Worm (Caenorhabditis elegans) whole organism, young adult: ENCODE results near the gene dolk-1.
A peak's percentile ranks its signal among the peaks of the same experiment; 100 is the strongest.

Experiments
- B0019.2 ChIP-seq: fragments of 200-800 bp; sonication (Bioruptor generic); conservative IDR thresholded peaks from 2 replicates; pipeline ENCODE4 v1.3.6; 2022; ENCODE audit warnings: missing genetic modification reagents, missing genetic modification characterization, missing compliant biosample characterization
- B0035.1 ChIP-seq: sonication (generic microtip); optimal IDR thresholded peaks from 2 replicates; lab custom pipeline; 2016; ENCODE audit warnings: missing genetic modification characterization, mild to moderate bottlenecking, missing compliant biosample characterization, missing genotype, missing genetic modification reagents
- C17E4.6 ChIP-seq: fragments of 200-800 bp; sonication (Bioruptor generic); IDR thresholded peaks from 2 replicates; pipeline ENCODE4 v1.3.6; 2022; ENCODE audit warnings: missing genetic modification reagents, missing genetic modification characterization, missing compliant biosample characterization
- F33H1.4 ChIP-seq: fragments of 200-800 bp; sonication (Bioruptor generic); IDR thresholded peaks from 2 replicates; pipeline ENCODE4 v1.3.6; 2022; ENCODE audit warnings: missing genetic modification reagents, missing genetic modification characterization, missing compliant biosample characterization
- F37B4.10 ChIP-seq: fragments of 200-800 bp; sonication (Bioruptor generic); IDR thresholded peaks from 2 replicates; pipeline ENCODE4 v1.3.6; 2022; ENCODE audit warnings: missing genetic modification characterization, missing compliant biosample characterization
- F39B2.1 ChIP-seq: fragments of 200-800 bp; sonication (Bioruptor generic); IDR thresholded peaks from 2 replicates; pipeline ENCODE4 v1.3.6; 2022; ENCODE audit warnings: missing genetic modification reagents, missing genetic modification characterization, missing compliant biosample characterization
- F49E8.2 ChIP-seq: sonication (generic microtip); optimal IDR thresholded peaks from 3 replicates; lab custom pipeline; 2017; ENCODE audit warnings: missing genetic modification characterization, mild to moderate bottlenecking, missing compliant biosample characterization, antibody characterized with exemption, moderate library complexity; ENCODE audit not compliant: insufficient read depth
- F52B5.7 ChIP-seq: sonication (generic microtip); optimal IDR thresholded peaks from 2 replicates; lab custom pipeline; 2016; ENCODE audit warnings: mild to moderate bottlenecking, missing genetic modification characterization, missing compliant biosample characterization
- F55B11.4 ChIP-seq: sonication (generic microtip); optimal IDR thresholded peaks from 2 replicates; lab custom pipeline; 2016; ENCODE audit warnings: missing compliant biosample characterization, missing genetic modification characterization, borderline replicate concordance; ENCODE audit not compliant: insufficient read depth
- K11D2.4 ChIP-seq: fragments of 200-800 bp; sonication (Bioruptor generic); IDR thresholded peaks from 2 replicates; pipeline ENCODE4 v1.3.6; 2022; ENCODE audit warnings: missing genetic modification reagents, missing genetic modification characterization, missing compliant biosample characterization
- T07F8.4 ChIP-seq: sonication (generic microtip); optimal IDR thresholded peaks from 2 replicates; lab custom pipeline; 2016; ENCODE audit warnings: mild to moderate bottlenecking, missing genetic modification characterization, moderate library complexity, missing compliant biosample characterization
- T26A5.8 ChIP-seq: sonication (generic microtip); optimal IDR thresholded peaks from 2 replicates; lab custom pipeline; 2016; ENCODE audit warnings: missing genetic modification characterization, missing compliant biosample characterization
- Y53G8AR.9 ChIP-seq: fragments of 200-800 bp; sonication (Bioruptor generic); conservative IDR thresholded peaks from 2 replicates; pipeline ENCODE4 v1.3.6; 2022; ENCODE audit warnings: missing genetic modification reagents, missing genetic modification characterization, missing compliant biosample characterization
- Y56A3A.18 ChIP-seq: fragments of 200-800 bp; sonication (Bioruptor generic); IDR thresholded peaks from 2 replicates; pipeline ENCODE4 v1.3.6; 2022; ENCODE audit warnings: missing genetic modification reagents, missing genetic modification characterization, missing compliant biosample characterization
- ZK185.1 ChIP-seq: sonication (generic microtip); optimal IDR thresholded peaks from 2 replicates; lab custom pipeline; 2016; ENCODE audit warnings: mild to moderate bottlenecking, missing genetic modification characterization, missing compliant biosample characterization; ENCODE audit not compliant: poor library complexity, severe bottlenecking
- akir-1 ChIP-seq: fragments of 200-800 bp; sonication (Bioruptor generic); optimal IDR thresholded peaks from 2 replicates; lab custom pipeline; 2018; ENCODE audit warnings: mild to moderate bottlenecking, missing genetic modification characterization, moderate library complexity, missing compliant biosample characterization
- aptf-3 ChIP-seq: fragments of 200-800 bp; sonication (Bioruptor generic); IDR thresholded peaks from 2 replicates; pipeline ENCODE4 v1.3.6; 2022; ENCODE audit warnings: missing genetic modification characterization, missing compliant biosample characterization
- athp-1 ChIP-seq: sonication (generic microtip); optimal IDR thresholded peaks from 2 replicates; lab custom pipeline; 2017; ENCODE audit warnings: mild to moderate bottlenecking, missing genetic modification characterization, missing compliant biosample characterization
- ceh-40 ChIP-seq: fragments of 200-800 bp; sonication (Bioruptor generic); IDR thresholded peaks from 2 replicates; pipeline ENCODE4 v1.3.6; 2022; ENCODE audit warnings: missing genetic modification characterization, missing compliant biosample characterization
- chd-7 ChIP-seq: sonication (generic microtip); optimal IDR thresholded peaks from 2 replicates; lab custom pipeline; 2016; ENCODE audit warnings: mild to moderate bottlenecking, missing genetic modification characterization, moderate library complexity, missing compliant biosample characterization
- die-1 ChIP-seq: sonication (generic microtip); optimal IDR thresholded peaks from 2 replicates; lab custom pipeline; 2016; ENCODE audit warnings: missing genotype, mild to moderate bottlenecking, missing genetic modification characterization, missing compliant biosample characterization
- egl-18 ChIP-seq: fragments of 200-800 bp; sonication (Bioruptor generic); IDR thresholded peaks from 2 replicates; pipeline ENCODE4 v1.3.6; 2022; ENCODE audit warnings: missing genetic modification reagents, missing genetic modification characterization, missing compliant biosample characterization
- ets-4 ChIP-seq: fragments of 200-800 bp; sonication (Bioruptor generic); optimal IDR thresholded peaks from 2 replicates; lab custom pipeline; 2018; ENCODE audit warnings: mild to moderate bottlenecking, missing genetic modification characterization, missing compliant biosample characterization
- fkh-3 ChIP-seq: sonication (generic microtip); optimal IDR thresholded peaks from 2 replicates; lab custom pipeline; 2016; ENCODE audit warnings: mild to moderate bottlenecking, missing genetic modification characterization, missing compliant biosample characterization
- gei-17 ChIP-seq: fragments of 200-800 bp; sonication (Bioruptor generic); optimal IDR thresholded peaks from 2 replicates; lab custom pipeline; 2018; ENCODE audit warnings: mild to moderate bottlenecking, missing genetic modification characterization, missing compliant biosample characterization
- hmg-1.2 ChIP-seq: fragments of 200-800 bp; sonication (Bioruptor generic); IDR thresholded peaks from 2 replicates; pipeline ENCODE4 v1.3.6; 2022; ENCODE audit warnings: missing genetic modification reagents, missing genetic modification characterization, missing compliant biosample characterization
- let-526 ChIP-seq: fragments of 200-800 bp; sonication (Bioruptor generic); IDR thresholded peaks from 2 replicates; pipeline ENCODE4 v1.3.6; 2022; ENCODE audit warnings: missing genetic modification reagents, missing genetic modification characterization, missing compliant biosample characterization
- lin-26 ChIP-seq: fragments of 200-800 bp; sonication (Bioruptor generic); IDR thresholded peaks from 2 replicates; pipeline ENCODE4 v1.3.6; 2022; ENCODE audit warnings: missing genetic modification reagents, missing genetic modification characterization, missing compliant biosample characterization
- lin-54 ChIP-seq: fragments of 200-800 bp; sonication (Bioruptor generic); optimal IDR thresholded peaks from 2 replicates; lab custom pipeline; 2018; ENCODE audit warnings: mild to moderate bottlenecking, missing genetic modification characterization, missing compliant biosample characterization
- lsl-1 ChIP-seq: fragments of 200-800 bp; sonication (Bioruptor generic); optimal IDR thresholded peaks from 2 replicates; lab custom pipeline; 2018; ENCODE audit warnings: mild to moderate bottlenecking, missing genetic modification characterization, moderate library complexity, missing compliant biosample characterization
- madf-10 ChIP-seq: sonication (generic microtip); optimal IDR thresholded peaks from 2 replicates; lab custom pipeline; 2016; ENCODE audit warnings: mild to moderate bottlenecking, missing genetic modification characterization, missing compliant biosample characterization
- mel-28 ChIP-seq: sonication (generic microtip); optimal IDR thresholded peaks from 2 replicates; lab custom pipeline; 2016; ENCODE audit warnings: borderline replicate concordance, mild to moderate bottlenecking, missing genetic modification characterization, missing compliant biosample characterization
- mes-4 ChIP-seq: sonication (generic microtip); optimal IDR thresholded peaks from 2 replicates; lab custom pipeline; 2016; ENCODE audit warnings: missing genotype, missing genetic modification characterization, missing compliant biosample characterization
- mxl-1 ChIP-seq: sonication (generic microtip); optimal IDR thresholded peaks from 2 replicates; lab custom pipeline; 2016; ENCODE audit warnings: missing genetic modification characterization, missing compliant biosample characterization
- nfya-1 ChIP-seq: sonication (generic microtip); optimal IDR thresholded peaks from 2 replicates; lab custom pipeline; 2017; ENCODE audit warnings: antibody characterized with exemption, missing compliant biosample characterization, missing genetic modification characterization, borderline replicate concordance; ENCODE audit not compliant: insufficient read depth
- nhr-179 ChIP-seq: sonication (generic microtip); optimal IDR thresholded peaks from 2 replicates; lab custom pipeline; 2016; ENCODE audit warnings: mild to moderate bottlenecking, missing genetic modification characterization, missing compliant biosample characterization
- nhr-80 ChIP-seq: sonication (generic microtip); optimal IDR thresholded peaks from 2 replicates; lab custom pipeline; 2016; ENCODE audit warnings: missing genetic modification characterization, missing compliant biosample characterization
- rcor-1 ChIP-seq: fragments of 200-800 bp; sonication (Bioruptor generic); IDR thresholded peaks from 2 replicates; pipeline ENCODE4 v1.3.6; 2022; ENCODE audit warnings: missing genetic modification reagents, missing genetic modification characterization, missing compliant biosample characterization
- snpc-1.3 ChIP-seq: sonication (generic microtip); optimal IDR thresholded peaks from 2 replicates; lab custom pipeline; 2017; ENCODE audit warnings: missing genetic modification characterization, mild to moderate bottlenecking, missing compliant biosample characterization, antibody characterized with exemption, moderate library complexity, missing genotype, missing genetic modification reagents; ENCODE audit not compliant: insufficient read depth
- snpc-3.4 ChIP-seq: sonication (generic microtip); optimal IDR thresholded peaks from 2 replicates; lab custom pipeline; 2017; ENCODE audit warnings: missing genetic modification characterization, mild to moderate bottlenecking, missing compliant biosample characterization, antibody characterized with exemption, moderate library complexity, missing genotype, missing genetic modification reagents
- somi-1 ChIP-seq: fragments of 200-800 bp; sonication (Bioruptor generic); optimal IDR thresholded peaks from 2 replicates; lab custom pipeline; 2018; ENCODE audit warnings: mild to moderate bottlenecking, missing genetic modification characterization, missing compliant biosample characterization
- tbx-9 ChIP-seq: sonication (generic microtip); optimal IDR thresholded peaks from 2 replicates; lab custom pipeline; 2016; ENCODE audit warnings: borderline replicate concordance, missing genetic modification characterization, inconsistent platforms, missing compliant biosample characterization
- tlf-1 ChIP-seq: fragments of 200-800 bp; sonication (Bioruptor generic); optimal IDR thresholded peaks from 2 replicates; lab custom pipeline; 2018; ENCODE audit warnings: mild to moderate bottlenecking, missing genetic modification characterization, missing compliant biosample characterization
- zfh-2 ChIP-seq: fragments of 200-800 bp; sonication (Bioruptor generic); conservative IDR thresholded peaks from 2 replicates; pipeline ENCODE4 v1.3.6; 2022; ENCODE audit warnings: missing genetic modification reagents, missing genetic modification characterization, missing compliant biosample characterization
- ztf-18 ChIP-seq: sonication (generic microtip); optimal IDR thresholded peaks from 2 replicates; lab custom pipeline; 2016; ENCODE audit warnings: missing genotype, mild to moderate bottlenecking, missing genetic modification characterization, missing compliant biosample characterization
- ztf-22 ChIP-seq: fragments of 200-800 bp; sonication (Bioruptor generic); optimal IDR thresholded peaks from 2 replicates; lab custom pipeline; 2018; ENCODE audit warnings: mild to moderate bottlenecking, missing genetic modification characterization, moderate library complexity, missing compliant biosample characterization
- ztf-3 ChIP-seq: fragments of 200-800 bp; sonication (Bioruptor generic); optimal IDR thresholded peaks from 2 replicates; lab custom pipeline; 2018; ENCODE audit warnings: mild to moderate bottlenecking, missing genetic modification characterization, missing compliant biosample characterization

Gene dolk-1

DNA sequence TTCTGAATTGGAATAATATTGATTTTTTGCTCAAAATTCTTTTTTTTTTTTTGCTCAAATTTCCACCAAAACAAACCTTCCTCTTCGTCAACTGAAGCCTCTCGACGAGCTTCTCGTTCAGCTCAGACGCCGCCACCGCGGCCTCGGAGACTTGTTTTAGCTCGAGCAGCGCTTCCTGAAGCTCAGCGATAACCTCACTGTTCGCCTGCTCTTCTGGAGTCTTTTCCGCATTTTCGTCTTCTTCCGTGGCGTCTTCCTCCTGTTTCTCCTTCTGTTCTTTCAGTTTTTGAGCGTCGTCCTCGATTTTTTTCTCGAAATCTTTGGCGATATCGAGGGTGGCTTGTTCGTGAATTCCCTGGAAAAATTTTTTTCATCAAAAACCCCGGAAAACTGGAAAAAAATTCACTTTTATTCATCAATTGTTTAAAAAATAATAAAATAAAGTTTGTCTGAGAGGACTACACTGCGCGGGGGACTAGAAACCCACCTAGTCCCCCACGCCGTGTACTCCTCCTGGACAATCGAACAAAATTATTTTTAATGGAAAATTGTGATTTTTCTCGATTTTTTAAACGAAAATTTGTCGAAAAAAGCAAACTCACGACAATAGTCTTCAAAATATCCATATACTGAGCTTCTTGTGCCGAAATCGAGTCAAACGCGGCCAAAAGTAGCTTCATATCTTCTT, 12.8 kb upstream of the dolk-1 start (continued):
- TF ChIP-seq nfya-1 (tag; lab: Kevin White, UChicago), result no peak
- peak; percentile 49 for TF ChIP-seq lsl-1
- no peak for TF ChIP-seq ZK185.1
- TF ChIP-seq K11D2.4 (GFP tag; lab: Robert Waterston, UW), result peak; percentile 77
- TF ChIP-seq let-526, result peak; percentile 41; the same call in 1 of the 2 replicates
- no peak for TF ChIP-seq T07F8.4 (tag; lab: Kevin White, UChicago)
- TF ChIP-seq B0019.2 (GFP tag; lab: Robert Waterston, UW), result 0 out of 2 replicates have a peak, but pooled peaks have one; percentile 43
- no peak for TF ChIP-seq somi-1
- no peak for TF ChIP-seq mel-28 (tag; lab: Kevin White, UChicago)
- no peak for TF ChIP-seq mxl-1 (tag; lab: Kevin White, UChicago)
- TF ChIP-seq athp-1 (tag; lab: Kevin White, UChicago), result peak; percentile 79
- no peak for TF ChIP-seq F37B4.10 (GFP tag; lab: Robert Waterston, UW)
- TF ChIP-seq ztf-18 (tag; lab: Kevin White, UChicago), result peak; percentile 0
- peak; percentile 58; the same call in 1 of the 2 replicates for TF ChIP-seq zfh-2 (GFP tag; lab: Robert Waterston, UW)
- no peak for TF ChIP-seq F39B2.1 (GFP tag; lab: Robert Waterston, UW)
- no peak for TF ChIP-seq ztf-22
- no peak for TF ChIP-seq mes-4 (tag; lab: Kevin White, UChicago)
- TF ChIP-seq tlf-1 (GFP tag; lab: Kevin White, UChicago), result no peak
- 0 out of 2 replicates have a peak, but pooled peaks have one; percentile 24 for TF ChIP-seq ceh-40 (GFP tag; lab: Robert Waterston, UW)
- TF ChIP-seq Y56A3A.18 (GFP tag; lab: Robert Waterston, UW), result no peak
- no peak for TF ChIP-seq nhr-80
- TF ChIP-seq egl-18 (GFP tag; lab: Robert Waterston, UW), result 0 out of 2 replicates have a peak, but pooled peaks have one; percentile 57
- TF ChIP-seq nhr-179, result no peak
- peak; percentile 46 for TF ChIP-seq chd-7 (tag; lab: Kevin White, UChicago)
- no peak for TF ChIP-seq lin-26 (GFP tag; lab: Robert Waterston, UW)
- TF ChIP-seq tbx-9 (tag; lab: Kevin White, UChicago), result no peak
- no peak for TF ChIP-seq hmg-1.2 (GFP tag; lab: Robert Waterston, UW)
- no peak for TF ChIP-seq fkh-3 (tag; lab: Kevin White, UChicago)
- peak; percentile 59 for TF ChIP-seq B0035.1
- TF ChIP-seq rcor-1 (GFP tag; lab: Robert Waterston, UW), result peak; percentile 82
- no peak for TF ChIP-seq aptf-3
- TF ChIP-seq T26A5.8 (tag; lab: Kevin White, UChicago), result no peak
- TF ChIP-seq akir-1 (GFP tag; lab: Kevin White, UChicago), result peak; percentile 43
- TF ChIP-seq ets-4, result no peak
- no peak for TF ChIP-seq F55B11.4 (tag; lab: Kevin White, UChicago)
- TF ChIP-seq F52B5.7, result peak; percentile 5
- TF ChIP-seq lin-54 (GFP tag; lab: Kevin White, UChicago), result peak; percentile 59
- peak; percentile 58 for TF ChIP-seq snpc-3.4 (tag; lab: Kevin White, UChicago)
- no peak for TF ChIP-seq C17E4.6 (GFP tag; lab: Robert Waterston, UW)
- peak; percentile 51 for TF ChIP-seq madf-10
- TF ChIP-seq snpc-1.3, result no peak
- TF ChIP-seq Y53G8AR.9 (GFP tag; lab: Robert Waterston, UW), result no peak
- no peak for TF ChIP-seq die-1
- no peak for TF ChIP-seq ztf-3 (GFP tag; lab: Kevin White, UChicago)
- TF ChIP-seq F49E8.2 (tag; lab: Kevin White, UChicago), result peak; percentile 39
- TF ChIP-seq F33H1.4, result peak; percentile 66
- TF ChIP-seq gei-17 (GFP tag; lab: Kevin White, UChicago), result peak; percentile 6
